Worm (Caenorhabditis elegans) whole organism, L4 larva: ENCODE results near the gene T25G12.6.
"Not testable (repeated sequence)": the region's sequence is repeated elsewhere in the genome, so short reads cannot be mapped to it uniquely, and the experiment has no call there.

ENCODE experiments used
- ZK337.2 ChIP-seq: fragments of 200-800 bp; sonication (Bioruptor generic); IDR thresholded peaks from 2 replicates; pipeline ENCODE4 v1.3.6; 2022; ENCODE audit warnings: missing genetic modification reagents, missing genetic modification characterization, missing compliant biosample characterization
- aly-2 ChIP-seq: sonication (generic microtip); optimal IDR thresholded peaks from 2 replicates; lab custom pipeline; 2018; ENCODE audit warnings: missing biosample characterization, missing genetic modification characterization
- ceh-44 ChIP-seq: fragments of 200-800 bp; sonication (Bioruptor generic); IDR thresholded peaks from 2 replicates; pipeline ENCODE4 v1.3.6; 2022; ENCODE audit warnings: missing genetic modification reagents, missing genetic modification characterization, missing compliant biosample characterization
- ceh-82 ChIP-seq: sonication (generic microtip); optimal IDR thresholded peaks from 2 replicates; lab custom pipeline; 2017; ENCODE audit warnings: missing biosample characterization, missing genetic modification characterization
- fos-1 ChIP-seq: fragments of 150-350 bp; optimal IDR thresholded peaks from 2 replicates; lab custom pipeline; 2014; ENCODE audit warnings: missing biosample characterization, missing genetic modification characterization
- lin-1 ChIP-seq: fragments of 200-800 bp; sonication (Bioruptor generic); IDR thresholded peaks from 2 replicates; pipeline ENCODE4 v1.3.6; 2022; ENCODE audit warnings: missing genetic modification reagents, missing genetic modification characterization, missing compliant biosample characterization
- nhr-111 ChIP-seq: fragments of 200-800 bp; sonication (Bioruptor generic); optimal IDR thresholded peaks from 2 replicates; lab custom pipeline; 2018; ENCODE audit warnings: mild to moderate bottlenecking, missing genetic modification characterization, missing compliant biosample characterization
- nhr-48 ChIP-seq: sonication (generic microtip); optimal IDR thresholded peaks from 2 replicates; lab custom pipeline; 2016; ENCODE audit warnings: mild to moderate bottlenecking, missing genetic modification characterization, missing compliant biosample characterization
- nhr-6 ChIP-seq: fragments of 150-350 bp; optimal IDR thresholded peaks from 2 replicates; lab custom pipeline; 2014; ENCODE audit warnings: missing biosample characterization, missing genetic modification characterization
- skn-1 ChIP-seq: fragments of 150-350 bp; optimal IDR thresholded peaks from 2 replicates; lab custom pipeline; 2014; ENCODE audit warnings: missing biosample characterization, missing genetic modification characterization
- snpc-4 ChIP-seq: fragments of 150-350 bp; optimal IDR thresholded peaks from 2 replicates; lab custom pipeline; 2014; ENCODE audit warnings: missing biosample characterization, missing genetic modification characterization
- unc-39 ChIP-seq: sonication (generic microtip); optimal IDR thresholded peaks from 2 replicates; lab custom pipeline; 2017; ENCODE audit warnings: missing biosample characterization, missing genetic modification characterization
- zag-1 ChIP-seq: fragments of 150-350 bp; optimal IDR thresholded peaks from 2 replicates; lab custom pipeline; 2014; ENCODE audit warnings: missing biosample characterization, missing genetic modification characterization
- ztf-11 ChIP-seq: fragments of 150-350 bp; optimal IDR thresholded peaks from 2 replicates; lab custom pipeline; 2014; ENCODE audit warnings: missing biosample characterization, missing genetic modification characterization

DNA sequence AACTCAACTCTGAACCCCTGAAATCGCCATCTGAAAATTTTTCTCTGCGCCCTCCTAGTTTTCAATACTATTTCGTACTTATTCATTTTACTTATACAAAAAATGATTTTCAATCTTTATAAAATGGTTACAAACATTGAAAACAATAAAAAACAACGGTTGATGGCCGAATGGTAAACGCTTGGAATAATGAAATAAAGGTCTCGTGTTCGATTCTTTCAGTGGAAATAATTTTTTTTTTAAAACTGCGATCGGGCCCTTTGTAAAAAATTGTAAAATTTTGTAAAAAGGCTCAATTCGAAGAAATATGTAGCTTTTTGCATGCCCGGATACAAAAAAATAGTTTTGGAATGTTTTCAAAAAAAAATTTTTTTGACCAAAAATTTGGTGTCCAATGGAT is 3.2 kb upstream of the T25G12.6 start:
- not testable (repeated sequence) for TF ChIP-seq lin-1 (GFP tag; lab: Robert Waterston, UW); unc-39; fos-1 (tag; lab: Kevin White, UChicago); ZK337.2 (GFP tag; lab: Robert Waterston, UW); nhr-6 (tag; lab: Kevin White, UChicago); ztf-11; ceh-44; ceh-82 (tag; lab: Kevin White, UChicago); nhr-111 (GFP tag; lab: Kevin White, UChicago); nhr-48 (tag; lab: Kevin White, UChicago); skn-1 (tag; lab: Kevin White, UChicago); snpc-4 (tag; lab: Kevin White, UChicago); zag-1 (tag; lab: Kevin White, UChicago); aly-2 (tag; lab: Kevin White, UChicago)
